Worm (Caenorhabditis elegans) whole organism, mixed stage, embryonic: Measurements from ENCODE around the gene Y110A2AR.1.

Experiments used
- bed-3 ChIP-seq: fragments of 200-800 bp; sonication (Bioruptor generic); optimal IDR thresholded peaks from 3 replicates; lab custom pipeline; 2018; ENCODE audit warnings: mild to moderate bottlenecking, missing genetic modification characterization, moderate library complexity, missing compliant biosample characterization
- blmp-1 ChIP-seq: fragments of 150-350 bp; optimal IDR thresholded peaks from 2 replicates; lab custom pipeline; 2014; ENCODE audit warnings: missing biosample characterization, missing genetic modification characterization
- ces-1 ChIP-seq: fragments of 150-350 bp; optimal IDR thresholded peaks from 2 replicates; lab custom pipeline; 2014; ENCODE audit warnings: missing biosample characterization, missing genetic modification reagents, missing genetic modification characterization
- nhr-28 ChIP-seq: fragments of 150-350 bp; optimal IDR thresholded peaks from 2 replicates; lab custom pipeline; 2014; ENCODE audit warnings: missing biosample characterization, missing genetic modification characterization
- snpc-4 ChIP-seq: fragments of 150-350 bp; optimal IDR thresholded peaks from 2 replicates; lab custom pipeline; 2014; ENCODE audit warnings: missing biosample characterization, missing genetic modification characterization
- ztf-11 ChIP-seq: fragments of 150-350 bp; optimal IDR thresholded peaks from 2 replicates; lab custom pipeline; 2014; ENCODE audit warnings: missing biosample characterization, missing genetic modification characterization

- no peak for TF ChIP-seq snpc-4
- no peak for TF ChIP-seq nhr-28 (tag; lab: Kevin White, UChicago)
- no peak for TF ChIP-seq blmp-1 (tag; lab: Kevin White, UChicago)
- TF ChIP-seq ces-1, result no peak
- TF ChIP-seq bed-3 (GFP tag; lab: Kevin White, UChicago), result no peak
- TF ChIP-seq ztf-11 (tag; lab: Kevin White, UChicago), result no peak
Measured at ce11 chrII:2878909-2879308, 40.6 kb upstream of the Y110A2AR.1 start.
